Fruit fly (Drosophila melanogaster) whole organism: Measurements from ENCODE around the gene Golgin104.

ENCODE experiments used
- pan ChIP-seq: fragments of >200 bp; optimal IDR thresholded peaks from 2 replicates; lab custom pipeline; 2017
- usp ChIP-seq: fragments of >200 bp; optimal IDR thresholded peaks from 2 replicates; lab custom pipeline; 2017; ENCODE audit warnings: missing biosample characterization, missing genetic modification characterization, mixed read lengths

DNA sequence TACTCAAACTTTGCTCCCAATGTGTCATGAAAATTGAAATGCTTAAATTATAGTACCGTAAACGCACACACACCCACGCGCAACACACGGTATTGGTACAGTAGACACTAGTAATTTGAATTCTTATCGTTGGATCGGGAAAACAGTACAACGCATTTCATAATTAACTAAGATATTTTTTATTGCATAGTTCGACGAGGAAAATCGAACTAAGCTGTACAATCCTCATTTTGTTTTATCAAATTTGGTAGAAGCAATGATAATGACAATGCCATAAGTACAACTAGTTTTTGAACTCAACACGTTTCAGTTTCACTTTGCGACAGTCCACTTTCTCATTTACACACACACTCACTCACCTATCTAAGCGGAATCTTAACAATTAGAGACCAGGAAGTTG, 29.0 kb upstream of the Golgin104 start:
- TF ChIP-seq pan (no peak), usp (GFP tag; lab: Kevin White, UChicago) (no peak)
